Fruit fly (Drosophila melanogaster) whole organism, embryonic: ENCODE measurements around the gene Vps29.

Experiments
- CG10267 ChIP-seq: fragments of 200-800 bp; sonication (Bioruptor generic); optimal IDR thresholded peaks from 2 replicates; lab custom pipeline; 2018; ENCODE audit warnings: missing biosample characterization, mild to moderate bottlenecking, missing genetic modification characterization, moderate library complexity
- CG10274 ChIP-seq: fragments of 200-800 bp; sonication (Bioruptor generic); optimal IDR thresholded peaks from 3 replicates; lab custom pipeline; 2017; ENCODE audit warnings: missing biosample characterization, mild to moderate bottlenecking, missing genetic modification characterization
- CG10366 ChIP-seq: fragments of 200-800 bp; sonication (Bioruptor generic); IDR thresholded peaks from 2 replicates; pipeline ENCODE4 v1.3.6; 2022; ENCODE audit warnings: missing biosample characterization, missing genetic modification characterization
- CG10565 ChIP-seq: fragments of 200-800 bp; sonication (Bioruptor generic); optimal IDR thresholded peaks from 3 replicates; lab custom pipeline; 2016; ENCODE audit warnings: missing biosample characterization, mild to moderate bottlenecking, missing genetic modification characterization
- CG10959 ChIP-seq: fragments of 200-800 bp; sonication (Bioruptor generic); IDR thresholded peaks from 2 replicates; pipeline ENCODE4 v1.3.6; 2022; ENCODE audit warnings: missing biosample characterization, missing genetic modification characterization
- CG12299 ChIP-seq: fragments of 200-800 bp; sonication (Bioruptor generic); optimal IDR thresholded peaks from 2 replicates; lab custom pipeline; 2018; ENCODE audit warnings: missing biosample characterization, mild to moderate bottlenecking, missing genetic modification characterization
- CG13123 ChIP-seq: fragments of 200-800 bp; sonication (Bioruptor generic); optimal IDR thresholded peaks from 2 replicates; lab custom pipeline; 2016; ENCODE audit warnings: missing biosample characterization, missing genetic modification characterization
- CG13775 ChIP-seq: fragments of 200-800 bp; sonication (Bioruptor generic); optimal IDR thresholded peaks from 3 replicates; lab custom pipeline; 2017; ENCODE audit warnings: missing biosample characterization, mild to moderate bottlenecking, missing genetic modification characterization
- CG14965 ChIP-seq: fragments of 200-800 bp; sonication (Bioruptor generic); optimal IDR thresholded peaks from 2 replicates; lab custom pipeline; 2016; ENCODE audit warnings: missing biosample characterization, missing genetic modification characterization, borderline replicate concordance
- CG15514 ChIP-seq: fragments of 200-800 bp; sonication (Bioruptor generic); optimal IDR thresholded peaks from 3 replicates; lab custom pipeline; 2017; ENCODE audit warnings: missing biosample characterization, missing genetic modification characterization, mild to moderate bottlenecking, moderate library complexity, missing genetic modification reagents
- CG15601 ChIP-seq: fragments of 200-800 bp; sonication (Bioruptor generic); optimal IDR thresholded peaks from 3 replicates; lab custom pipeline; 2019; ENCODE audit warnings: missing biosample characterization, mild to moderate bottlenecking, missing genetic modification characterization, moderate library complexity
- CG15696 ChIP-seq: fragments of 200-800 bp; sonication (Bioruptor generic); optimal IDR thresholded peaks from 2 replicates; lab custom pipeline; 2019; ENCODE audit warnings: missing biosample characterization, mild to moderate bottlenecking, missing genetic modification characterization, moderate library complexity
- CG16779 ChIP-seq: fragments of 200-800 bp; sonication (Bioruptor generic); IDR thresholded peaks from 2 replicates; pipeline ENCODE4 v1.3.6; 2022; ENCODE audit warnings: missing biosample characterization, missing genetic modification characterization
- CG17612 ChIP-seq: fragments of 200-800 bp; sonication (Bioruptor generic); IDR thresholded peaks from 2 replicates; pipeline ENCODE4 v1.3.6; 2022; ENCODE audit warnings: missing biosample characterization, missing genetic modification characterization
- CG31365 ChIP-seq: fragments of 200-800 bp; sonication (Bioruptor generic); optimal IDR thresholded peaks from 2 replicates; lab custom pipeline; 2018; ENCODE audit warnings: missing biosample characterization, mild to moderate bottlenecking, missing genetic modification characterization
- CG32772 ChIP-seq: fragments of 200-800 bp; sonication (Bioruptor generic); IDR thresholded peaks from 2 replicates; pipeline ENCODE4 v1.3.6; 2022; ENCODE audit warnings: missing biosample characterization, missing genetic modification characterization
- CG6272 ChIP-seq: fragments of 200-800 bp; sonication (Bioruptor generic); IDR thresholded peaks from 2 replicates; pipeline ENCODE4 v1.3.6; 2022; ENCODE audit warnings: missing biosample characterization, missing genetic modification characterization
- CG7786 ChIP-seq: fragments of 200-800 bp; sonication (Bioruptor generic); optimal IDR thresholded peaks from 2 replicates; lab custom pipeline; 2016; ENCODE audit warnings: missing biosample characterization, missing genetic modification characterization
- CG7928 ChIP-seq: fragments of 200-800 bp; sonication (Bioruptor generic); optimal IDR thresholded peaks from 2 replicates; lab custom pipeline; 2017; ENCODE audit warnings: missing biosample characterization, mild to moderate bottlenecking, missing genetic modification characterization
- CG8924 ChIP-seq: fragments of 200-800 bp; optimal IDR thresholded peaks from 3 replicates; lab custom pipeline; 2019; ENCODE audit warnings: missing biosample characterization, mild to moderate bottlenecking, missing genetic modification characterization, moderate library complexity
- CG8944 ChIP-seq: fragments of 200-800 bp; sonication (Bioruptor generic); optimal IDR thresholded peaks from 3 replicates; lab custom pipeline; 2016; ENCODE audit warnings: missing biosample characterization, missing genetic modification characterization
- CHES-1-like ChIP-seq: fragments of 200-800 bp; sonication (Bioruptor generic); optimal IDR thresholded peaks from 2 replicates; lab custom pipeline; 2016; ENCODE audit warnings: missing biosample characterization, missing genetic modification characterization
- CTCF ChIP-seq: fragments of 200-800 bp; sonication (Bioruptor generic); optimal IDR thresholded peaks from 2 replicates; lab custom pipeline; 2017; ENCODE audit warnings: missing biosample characterization, mild to moderate bottlenecking, missing genetic modification characterization, moderate library complexity
- Dp ChIP-seq: fragments of 200-800 bp; sonication (Bioruptor generic); optimal IDR thresholded peaks from 2 replicates; lab custom pipeline; 2018; ENCODE audit warnings: missing biosample characterization, mild to moderate bottlenecking, missing genetic modification characterization, moderate library complexity
- Drgx ChIP-seq: fragments of 200-800 bp; sonication (Bioruptor generic); IDR thresholded peaks from 2 replicates; pipeline ENCODE4 v1.3.6; 2022; ENCODE audit warnings: missing biosample characterization, missing genetic modification characterization
- Ets97D ChIP-seq: fragments of 200-800 bp; sonication (Bioruptor generic); optimal IDR thresholded peaks from 3 replicates; lab custom pipeline; 2016; ENCODE audit warnings: missing biosample characterization, missing genetic modification characterization
- Fer1 ChIP-seq: fragments of 200-800 bp; sonication (Bioruptor generic); optimal IDR thresholded peaks from 2 replicates; lab custom pipeline; 2017; ENCODE audit warnings: missing biosample characterization, mild to moderate bottlenecking, missing genetic modification characterization
- Fer3 ChIP-seq: fragments of 200-800 bp; sonication (Bioruptor generic); optimal IDR thresholded peaks from 2 replicates; lab custom pipeline; 2018; ENCODE audit warnings: missing biosample characterization, mild to moderate bottlenecking, missing genetic modification characterization, moderate library complexity
- MBD-R2 ChIP-seq: fragments of 200-800 bp; sonication (Bioruptor generic); IDR thresholded peaks from 2 replicates; pipeline ENCODE4 v1.3.6; 2022; ENCODE audit warnings: missing biosample characterization, missing genetic modification characterization
- Meics ChIP-seq: fragments of 200-800 bp; sonication (Bioruptor generic); optimal IDR thresholded peaks from 2 replicates; lab custom pipeline; 2017; ENCODE audit warnings: missing biosample characterization, mild to moderate bottlenecking, missing genetic modification characterization
- Ptx1 ChIP-seq: fragments of 200-800 bp; sonication (Bioruptor generic); IDR thresholded peaks from 2 replicates; pipeline ENCODE4 v1.3.6; 2022; ENCODE audit warnings: missing biosample characterization, missing genetic modification characterization
- Taf1 ChIP-seq: fragments of 200-800 bp; sonication (Bioruptor generic); IDR thresholded peaks from 2 replicates; pipeline ENCODE4 v1.3.6; 2022; ENCODE audit warnings: missing biosample characterization, missing genetic modification characterization
- az2 ChIP-seq: fragments of 200-800 bp; sonication (Bioruptor generic); optimal IDR thresholded peaks from 3 replicates; lab custom pipeline; 2016; ENCODE audit warnings: missing biosample characterization, missing genetic modification characterization
- bsh ChIP-seq, 2 experiments: fragments of 200-800 bp; sonication (Bioruptor generic); optimal IDR thresholded peaks; 2 replicates each; lab custom pipeline; 2017 to 2018; ENCODE audit warnings: mild to moderate bottlenecking in 2 of 2, missing biosample characterization in 2 of 2, missing genetic modification characterization in 2 of 2, moderate library complexity in 1 of 2
- caup ChIP-seq: fragments of 200-800 bp; sonication (Bioruptor generic); optimal IDR thresholded peaks from 3 replicates; lab custom pipeline; 2017; ENCODE audit warnings: missing biosample characterization, mild to moderate bottlenecking, missing genetic modification characterization, moderate library complexity; ENCODE audit not compliant: severe bottlenecking
- dmrt11E ChIP-seq: fragments of 200-800 bp; sonication (Bioruptor generic); optimal IDR thresholded peaks from 3 replicates; lab custom pipeline; 2018; ENCODE audit warnings: missing biosample characterization, mild to moderate bottlenecking, missing genetic modification characterization, moderate library complexity
- esg ChIP-seq: fragments of 200-800 bp; sonication (Bioruptor generic); conservative IDR thresholded peaks from 2 replicates; pipeline ENCODE4 v1.3.6; 2022; ENCODE audit warnings: missing biosample characterization, missing genetic modification characterization
- knrl ChIP-seq: fragments of 200-800 bp; sonication (Bioruptor generic); IDR thresholded peaks from 3 replicates; pipeline ENCODE4 v1.3.6; 2022; ENCODE audit warnings: missing biosample characterization, missing genetic modification characterization; ENCODE audit not compliant: partially characterized antibody
- pb ChIP-seq: fragments of 200-800 bp; sonication (Bioruptor generic); optimal IDR thresholded peaks from 3 replicates; lab custom pipeline; 2016; ENCODE audit warnings: missing biosample characterization, missing genetic modification characterization
- rib ChIP-seq: fragments of 200-800 bp; sonication (Bioruptor generic); IDR thresholded peaks from 2 replicates; pipeline ENCODE4 v1.3.6; 2022; ENCODE audit warnings: missing biosample characterization, missing genetic modification characterization
- ro ChIP-seq: fragments of 200-800 bp; sonication (Bioruptor generic); IDR thresholded peaks from 2 replicates; pipeline ENCODE4 v1.3.6; 2022; ENCODE audit warnings: missing biosample characterization, missing genetic modification characterization
- slbo ChIP-seq: fragments of 200-800 bp; sonication (Bioruptor generic); IDR thresholded peaks from 2 replicates; pipeline ENCODE4 v1.3.6; 2022; ENCODE audit warnings: missing biosample characterization, missing genetic modification characterization
- slp2 ChIP-seq: fragments of 200-800 bp; sonication (Bioruptor generic); optimal IDR thresholded peaks from 2 replicates; lab custom pipeline; 2016; ENCODE audit warnings: missing biosample characterization, missing genetic modification characterization
- sna ChIP-seq: fragments of 200-800 bp; sonication (Bioruptor generic); IDR thresholded peaks from 2 replicates; pipeline ENCODE4 v1.3.6; 2022; ENCODE audit warnings: missing biosample characterization, missing genetic modification characterization; ENCODE audit not compliant: partially characterized antibody
- sr ChIP-seq: fragments of 200-800 bp; sonication (Bioruptor generic); IDR thresholded peaks from 3 replicates; pipeline ENCODE4 v1.3.6; 2022; ENCODE audit warnings: missing biosample characterization, missing genetic modification characterization
- stc ChIP-seq: fragments of 200-800 bp; sonication (Bioruptor generic); IDR thresholded peaks from 2 replicates; pipeline ENCODE4 v1.3.6; 2022; ENCODE audit warnings: missing biosample characterization, missing genetic modification characterization
- twi ChIP-seq: fragments of 200-800 bp; optimal IDR thresholded peaks from 2 replicates; lab custom pipeline; 2019; ENCODE audit warnings: missing biosample characterization, mild to moderate bottlenecking, missing genetic modification characterization, moderate library complexity
- zfh1 ChIP-seq: fragments of 200-800 bp; sonication (Bioruptor generic); IDR thresholded peaks from 3 replicates; pipeline ENCODE4 v1.3.6; 2022; ENCODE audit warnings: missing biosample characterization, missing genetic modification characterization

The Vps29 gene

DNA sequence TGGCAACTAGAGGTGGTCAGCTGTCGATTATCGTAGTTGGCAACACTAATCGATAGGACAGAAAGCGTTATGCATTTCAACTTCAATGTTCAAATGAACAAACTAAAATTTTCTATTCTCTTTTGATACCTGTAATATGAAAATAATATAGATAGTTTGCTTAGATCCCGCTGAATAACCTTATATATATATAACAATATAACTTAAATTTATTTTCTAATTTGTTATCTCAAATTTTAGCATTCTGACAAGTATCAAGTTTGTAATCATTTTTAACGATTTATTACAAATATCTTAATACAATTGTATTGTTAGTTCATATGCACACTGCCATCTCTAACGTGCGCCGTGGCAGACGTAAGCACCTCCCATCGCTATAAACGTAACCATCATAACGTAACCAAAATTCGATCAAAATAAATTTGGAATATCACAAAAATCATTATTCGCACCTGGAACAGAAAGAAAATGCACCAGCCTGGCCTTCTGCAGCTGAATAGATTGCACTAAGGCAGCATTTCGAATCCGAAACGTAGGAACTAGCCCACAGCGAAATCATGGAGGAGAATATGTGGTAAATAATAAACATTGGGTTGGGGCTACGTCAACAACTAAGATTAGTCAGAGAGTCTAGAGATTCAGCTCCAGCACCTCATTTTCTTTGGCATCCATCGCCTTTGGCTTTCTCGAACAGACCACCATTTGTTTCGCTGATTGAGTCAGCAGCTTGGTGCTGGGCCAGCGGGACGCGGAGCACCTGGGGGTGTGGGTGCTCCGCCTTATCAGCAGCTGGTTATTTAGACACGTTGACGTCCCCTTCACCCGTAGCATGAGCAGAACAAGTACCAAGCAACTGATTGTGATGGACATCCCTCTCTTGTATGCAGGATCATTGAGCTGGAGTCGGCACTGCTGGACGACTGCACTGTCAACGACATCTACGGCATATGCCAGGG lies 21.4 kb upstream of the Vps29 start, which contains the start of the genes Pino and TBC1D23 (continued):
- TF ChIP-seq CG15601 (tag; lab: Kevin White, UChicago) = peak; percentile 53
- peak; percentile 26; the same call in 1 of the 2 replicates for TF ChIP-seq MBD-R2 (GFP tag; lab: Robert Waterston, UW)
- TF ChIP-seq dmrt11E (tag; lab: Kevin White, UChicago) = peak; percentile 74
- no peak for TF ChIP-seq CHES-1-like
- TF ChIP-seq CG8924 (tag; lab: Kevin White, UChicago) = peak; percentile 80
- peak; percentile 48; the same call in 1 of the 2 replicates for TF ChIP-seq esg (GFP tag; lab: Robert Waterston, UW)
- TF ChIP-seq CTCF = no peak
- peak; percentile 64 for TF ChIP-seq Meics (GFP tag; lab: Kevin White, UChicago)
- TF ChIP-seq CG31365 (tag; lab: Kevin White, UChicago) = no peak
- peak; percentile 79 for TF ChIP-seq CG15514
- TF ChIP-seq caup = peak; percentile 45
- TF ChIP-seq CG13123 (GFP tag; lab: Kevin White, UChicago) = peak; percentile 49
- TF ChIP-seq ro (GFP tag; lab: Robert Waterston, UW) = peak; percentile 35
- peak; percentile 67 for TF ChIP-seq CG10267
- peak; percentile 65; the same call in 2 of the 3 replicates for TF ChIP-seq zfh1 (GFP tag; lab: Robert Waterston, UW)
- TF ChIP-seq sna (GFP tag; lab: Robert Waterston, UW) = peak; percentile 34; the same call in 1 of the 2 replicates
- no peak for TF ChIP-seq CG10274 (GFP tag; lab: Kevin White, UChicago)
- no peak for TF ChIP-seq CG10565 (GFP tag; lab: Kevin White, UChicago)
- TF ChIP-seq twi (tag; lab: Kevin White, UChicago) = peak; percentile 49
- peak; percentile 30 for TF ChIP-seq Fer1 (GFP tag; lab: Kevin White, UChicago)
- peak in 1 of 2 experiments; percentile 65 for TF ChIP-seq bsh (GFP tag; optimal IDR thresholded peaks at IDR 0.05; lab: Kevin White, UChicago)
- TF ChIP-seq knrl = peak; percentile 84
- TF ChIP-seq Dp (GFP tag; lab: Kevin White, UChicago) = peak; percentile 5
- no peak for TF ChIP-seq pb
- no peak for TF ChIP-seq CG14965 (GFP tag; lab: Kevin White, UChicago)
- peak; percentile 56 for TF ChIP-seq CG32772 (GFP tag; lab: Robert Waterston, UW)
- peak; percentile 84 for TF ChIP-seq Ptx1 (GFP tag; lab: Robert Waterston, UW)
- peak; percentile 49 for TF ChIP-seq CG12299 (tag; lab: Kevin White, UChicago)
- TF ChIP-seq Fer3 (tag; lab: Kevin White, UChicago) = peak; percentile 59
- TF ChIP-seq CG10366 (GFP tag; lab: Robert Waterston, UW) = peak; percentile 79
- 0 out of 2 replicates have a peak, but pooled peaks have one; percentile 21 for TF ChIP-seq Drgx
- TF ChIP-seq Taf1 (GFP tag; lab: Robert Waterston, UW) = 0 out of 2 replicates have a peak, but pooled peaks have one; percentile 42
- TF ChIP-seq CG8944 (GFP tag; lab: Kevin White, UChicago) = peak; percentile 14
- TF ChIP-seq CG7928 (GFP tag; lab: Kevin White, UChicago) = peak; percentile 7
- peak; percentile 65 for TF ChIP-seq CG6272 (GFP tag; lab: Robert Waterston, UW)
- no peak for TF ChIP-seq CG17612 (GFP tag; lab: Robert Waterston, UW)
- peak; percentile 86 for TF ChIP-seq slbo (GFP tag; lab: Robert Waterston, UW)
- TF ChIP-seq rib = no peak
- peak; percentile 22 for TF ChIP-seq Ets97D (GFP tag; lab: Kevin White, UChicago)
- peak; percentile 21; the same call in 1 of the 2 replicates for TF ChIP-seq stc (GFP tag; lab: Robert Waterston, UW)
- TF ChIP-seq az2 (GFP tag; lab: Kevin White, UChicago) = peak; percentile 64
- TF ChIP-seq CG15696 (tag; lab: Kevin White, UChicago) = peak; percentile 75
- TF ChIP-seq CG13775 (GFP tag; lab: Kevin White, UChicago) = peak; percentile 75
- peak; percentile 24 for TF ChIP-seq CG7786 (GFP tag; lab: Kevin White, UChicago)
- no peak for TF ChIP-seq CG16779 (GFP tag; lab: Robert Waterston, UW)
- TF ChIP-seq CG10959 (GFP tag; lab: Robert Waterston, UW) = no peak
- no peak for TF ChIP-seq sr (GFP tag; lab: Robert Waterston, UW)
- TF ChIP-seq slp2 = peak; percentile 15
